Worm (Caenorhabditis elegans) whole organism, L1 larva: ENCODE results near the gene syx-18.

ENCODE experiments used
- C04F5.9 ChIP-seq: sonication (generic microtip); optimal IDR thresholded peaks from 2 replicates; lab custom pipeline; 2016; ENCODE audit warnings: missing genetic modification characterization, missing compliant biosample characterization
- F16B12.6 ChIP-seq: fragments of 150-350 bp; optimal IDR thresholded peaks from 2 replicates; lab custom pipeline; 2014; ENCODE audit warnings: missing biosample characterization, missing genetic modification characterization
- Y116A8C.19 ChIP-seq: sonication (generic microtip); optimal IDR thresholded peaks from 2 replicates; lab custom pipeline; 2016; ENCODE audit warnings: missing compliant biosample characterization, missing genetic modification characterization, borderline replicate concordance
- aha-1 ChIP-seq: fragments of 150-350 bp; optimal IDR thresholded peaks from 2 replicates; lab custom pipeline; 2014; ENCODE audit warnings: missing biosample characterization, missing genetic modification characterization
- alr-1 ChIP-seq: fragments of 200-800 bp; sonication (Bioruptor generic); optimal IDR thresholded peaks from 2 replicates; lab custom pipeline; 2018; ENCODE audit warnings: borderline replicate concordance, mild to moderate bottlenecking, missing genetic modification characterization, missing compliant biosample characterization
- ceh-63 ChIP-seq: fragments of 200-800 bp; sonication (Bioruptor generic); optimal IDR thresholded peaks from 2 replicates; lab custom pipeline; 2018; ENCODE audit warnings: mild to moderate bottlenecking, missing genetic modification characterization, missing compliant biosample characterization
- ceh-8 ChIP-seq: fragments of 200-800 bp; sonication (Bioruptor generic); optimal IDR thresholded peaks from 2 replicates; lab custom pipeline; 2018; ENCODE audit warnings: mild to moderate bottlenecking, missing genetic modification characterization, moderate library complexity, missing compliant biosample characterization
- ceh-82 ChIP-seq, 3 experiments: fragments of 150-350 bp in 1 of 3; sonication (generic microtip) in 2 of 3; optimal IDR thresholded peaks; 2 replicates each; lab custom pipeline; 2014 to 2017; ENCODE audit warnings: missing biosample characterization in 3 of 3, missing genetic modification characterization in 3 of 3
- ceh-88 ChIP-seq: fragments of 200-800 bp; sonication (Bioruptor generic); IDR thresholded peaks from 2 replicates; pipeline ENCODE4 v1.3.6; 2022; ENCODE audit warnings: missing genetic modification characterization, missing compliant biosample characterization
- ceh-90 ChIP-seq: sonication (generic microtip); optimal IDR thresholded peaks from 2 replicates; lab custom pipeline; 2016; ENCODE audit warnings: missing genetic modification characterization, missing compliant biosample characterization
- efl-3 ChIP-seq: fragments of 200-800 bp; sonication (Bioruptor generic); optimal IDR thresholded peaks from 2 replicates; lab custom pipeline; 2018; ENCODE audit warnings: mild to moderate bottlenecking, missing genetic modification characterization, missing compliant biosample characterization
- egl-13 ChIP-seq: sonication (generic microtip); optimal IDR thresholded peaks from 2 replicates; lab custom pipeline; 2016; ENCODE audit warnings: missing genotype, missing genetic modification reagents, missing genetic modification characterization, missing compliant biosample characterization
- egl-27 ChIP-seq, 2 experiments: fragments of 150-350 bp in 1 of 2; sonication (generic microtip); optimal IDR thresholded peaks; 3 replicates each; lab custom pipeline; 2017 to 2018; ENCODE audit warnings: missing biosample characterization in 2 of 2, missing genetic modification characterization in 2 of 2, missing genetic modification reagents in 2 of 2
- fkh-10 ChIP-seq: sonication (generic microtip); optimal IDR thresholded peaks from 2 replicates; lab custom pipeline; 2017; ENCODE audit warnings: missing biosample characterization, missing genetic modification reagents, missing genetic modification characterization
- fkh-4 ChIP-seq: sonication (generic microtip); optimal IDR thresholded peaks from 2 replicates; lab custom pipeline; 2016; ENCODE audit warnings: missing compliant biosample characterization, missing genetic modification characterization, borderline replicate concordance
- fkh-8 ChIP-seq: sonication (generic microtip); optimal IDR thresholded peaks from 2 replicates; lab custom pipeline; 2016; ENCODE audit warnings: mild to moderate bottlenecking, missing genetic modification characterization, missing compliant biosample characterization
- grh-1 ChIP-seq: fragments of 200-800 bp; sonication (Bioruptor generic); IDR thresholded peaks from 2 replicates; pipeline ENCODE4 v1.3.6; 2022; ENCODE audit warnings: missing genetic modification reagents, missing genetic modification characterization, missing compliant biosample characterization
- hlh-17 ChIP-seq: fragments of 200-800 bp; sonication (Bioruptor generic); optimal IDR thresholded peaks from 2 replicates; lab custom pipeline; 2018; ENCODE audit warnings: missing genetic modification characterization, mild to moderate bottlenecking, missing compliant biosample characterization, moderate library complexity, borderline replicate concordance
- hlh-4 ChIP-seq: sonication (generic microtip); optimal IDR thresholded peaks from 2 replicates; lab custom pipeline; 2016; ENCODE audit warnings: mild to moderate bottlenecking, missing genetic modification characterization, missing compliant biosample characterization
- hpl-2 ChIP-seq: fragments of 150-350 bp; optimal IDR thresholded peaks from 2 replicates; lab custom pipeline; 2014; ENCODE audit warnings: missing biosample characterization, missing genetic modification reagents, missing genetic modification characterization
- irx-1 ChIP-seq: sonication (generic microtip); optimal IDR thresholded peaks from 2 replicates; lab custom pipeline; 2016; ENCODE audit warnings: missing genetic modification characterization, missing compliant biosample characterization
- isw-1 ChIP-seq: fragments of 200-800 bp; sonication (Bioruptor generic); IDR thresholded peaks from 2 replicates; pipeline ENCODE4 v1.3.6; 2022; ENCODE audit warnings: missing genetic modification characterization, missing compliant biosample characterization
- lin-13 ChIP-seq: fragments of 150-350 bp; optimal IDR thresholded peaks from 2 replicates; lab custom pipeline; 2014; ENCODE audit warnings: missing biosample characterization, missing genetic modification reagents, missing genetic modification characterization
- lin-15B ChIP-seq: fragments of 150-350 bp; sonication (generic microtip); optimal IDR thresholded peaks from 3 replicates; lab custom pipeline; 2014; ENCODE audit warnings: missing biosample characterization, missing genetic modification characterization
- lin-35 ChIP-seq, 2 experiments: fragments of 150-350 bp; optimal IDR thresholded peaks; 2 replicates each; lab custom pipeline; 2014; ENCODE audit warnings: missing biosample characterization in 2 of 2, missing genetic modification characterization in 2 of 2, missing genetic modification reagents in 2 of 2
- lsy-2 ChIP-seq, 2 experiments: fragments of 150-350 bp; optimal IDR thresholded peaks; 2 replicates each; lab custom pipeline; 2014; ENCODE audit warnings: missing biosample characterization in 2 of 2, missing genetic modification characterization in 2 of 2
- mab-9 ChIP-seq: fragments of 200-800 bp; sonication (Bioruptor generic); IDR thresholded peaks from 2 replicates; pipeline ENCODE4 v1.3.6; 2022; ENCODE audit warnings: missing genetic modification reagents, missing genetic modification characterization, missing compliant biosample characterization
- mep-1 ChIP-seq: fragments of 150-350 bp; optimal IDR thresholded peaks from 2 replicates; lab custom pipeline; 2014; ENCODE audit warnings: missing biosample characterization, missing genetic modification characterization
- nhr-19 ChIP-seq: fragments of 200-800 bp; sonication (Bioruptor generic); conservative IDR thresholded peaks from 2 replicates; pipeline ENCODE4 v1.3.6; 2022; ENCODE audit warnings: missing genetic modification characterization, missing compliant biosample characterization
- nhr-20 ChIP-seq: sonication (generic microtip); optimal IDR thresholded peaks from 2 replicates; lab custom pipeline; 2016; ENCODE audit warnings: mild to moderate bottlenecking, missing genetic modification characterization, missing compliant biosample characterization
- nhr-47 ChIP-seq: sonication (generic microtip); optimal IDR thresholded peaks from 2 replicates; lab custom pipeline; 2016; ENCODE audit warnings: mild to moderate bottlenecking, missing genetic modification characterization, moderate library complexity, missing compliant biosample characterization
- nhr-71 ChIP-seq: sonication (generic microtip); optimal IDR thresholded peaks from 2 replicates; lab custom pipeline; 2016; ENCODE audit warnings: mild to moderate bottlenecking, missing genetic modification characterization, moderate library complexity, missing compliant biosample characterization
- nhr-84 ChIP-seq: sonication (generic microtip); optimal IDR thresholded peaks from 2 replicates; lab custom pipeline; 2017; ENCODE audit warnings: missing biosample characterization, missing genetic modification characterization
- nhr-85 ChIP-seq: sonication (generic microtip); peaks from one replicate; lab custom pipeline; 2016; ENCODE audit warnings: missing genetic modification characterization, inconsistent platforms, missing compliant biosample characterization
- nhr-90 ChIP-seq: sonication (generic microtip); optimal IDR thresholded peaks from 2 replicates; lab custom pipeline; 2016; ENCODE audit warnings: mild to moderate bottlenecking, missing genetic modification characterization, missing compliant biosample characterization; ENCODE audit not compliant: poor library complexity
- pax-3 ChIP-seq: fragments of 200-800 bp; sonication (Bioruptor generic); optimal IDR thresholded peaks from 2 replicates; lab custom pipeline; 2018; ENCODE audit warnings: mild to moderate bottlenecking, missing genetic modification characterization, moderate library complexity, missing compliant biosample characterization
- rnt-1 ChIP-seq: sonication (generic microtip); optimal IDR thresholded peaks from 2 replicates; lab custom pipeline; 2016; ENCODE audit warnings: mild to moderate bottlenecking, missing genetic modification characterization, moderate library complexity, missing compliant biosample characterization
- snpc-4 ChIP-seq: fragments of 150-350 bp; optimal IDR thresholded peaks from 2 replicates; lab custom pipeline; 2014; ENCODE audit warnings: missing biosample characterization, missing genetic modification characterization
- sox-4 ChIP-seq: sonication (generic microtip); optimal IDR thresholded peaks from 2 replicates; lab custom pipeline; 2016; ENCODE audit warnings: missing genetic modification characterization, missing compliant biosample characterization
- sptf-1 ChIP-seq: fragments of 150-350 bp; optimal IDR thresholded peaks from 2 replicates; lab custom pipeline; 2014; ENCODE audit warnings: missing biosample characterization, missing genetic modification characterization
- sup-37 ChIP-seq: fragments of 200-800 bp; sonication (Bioruptor generic); optimal IDR thresholded peaks from 2 replicates; lab custom pipeline; 2018; ENCODE audit warnings: mild to moderate bottlenecking, missing genetic modification characterization, missing compliant biosample characterization
- swsn-7 ChIP-seq: sonication (generic microtip); optimal IDR thresholded peaks from 2 replicates; lab custom pipeline; 2016; ENCODE audit warnings: missing genetic modification characterization, missing compliant biosample characterization
- tbx-2 ChIP-seq: sonication (generic microtip); optimal IDR thresholded peaks from 2 replicates; lab custom pipeline; 2016; ENCODE audit warnings: missing genetic modification characterization, missing compliant biosample characterization
- tlp-1 ChIP-seq: fragments of 150-350 bp; optimal IDR thresholded peaks from 2 replicates; lab custom pipeline; 2014; ENCODE audit warnings: missing biosample characterization, missing genetic modification characterization
- unc-30 ChIP-seq: sonication (generic microtip); optimal IDR thresholded peaks from 2 replicates; lab custom pipeline; 2017; ENCODE audit warnings: missing biosample characterization, missing genetic modification characterization
- unc-62 ChIP-seq: fragments of 150-350 bp; optimal IDR thresholded peaks from 2 replicates; lab custom pipeline; 2014; ENCODE audit warnings: missing biosample characterization, missing genetic modification reagents, missing genetic modification characterization
- unc-86 ChIP-seq: sonication (generic microtip); optimal IDR thresholded peaks from 2 replicates; lab custom pipeline; 2016; ENCODE audit warnings: missing genetic modification characterization, missing compliant biosample characterization
- unc-98 ChIP-seq: fragments of 200-800 bp; sonication (Bioruptor generic); IDR thresholded peaks from 2 replicates; pipeline ENCODE4 v1.3.6; 2022; ENCODE audit warnings: missing genetic modification characterization, missing compliant biosample characterization
- vab-15 ChIP-seq: sonication (generic microtip); optimal IDR thresholded peaks from 2 replicates; lab custom pipeline; 2017; ENCODE audit warnings: missing genotype, mild to moderate bottlenecking, missing genetic modification characterization, missing compliant biosample characterization
- xbp-1 ChIP-seq: sonication (generic microtip); optimal IDR thresholded peaks from 2 replicates; lab custom pipeline; 2016; ENCODE audit warnings: missing genetic modification characterization, missing compliant biosample characterization
- zip-4 ChIP-seq: fragments of 200-800 bp; sonication (Bioruptor generic); optimal IDR thresholded peaks from 2 replicates; lab custom pipeline; 2018; ENCODE audit warnings: mild to moderate bottlenecking, missing genetic modification characterization, moderate library complexity, missing compliant biosample characterization
- ztf-11 ChIP-seq, 2 experiments: sonication (generic microtip); optimal IDR thresholded peaks; 2 replicates each; lab custom pipeline; 2016 to 2017; ENCODE audit warnings: missing genetic modification characterization in 2 of 2, missing biosample characterization in 1 of 2, missing compliant biosample characterization in 1 of 2
- ztf-4 ChIP-seq: fragments of 150-350 bp; optimal IDR thresholded peaks from 2 replicates; lab custom pipeline; 2014; ENCODE audit warnings: missing biosample characterization, missing genetic modification characterization

Gene syx-18

DNA sequence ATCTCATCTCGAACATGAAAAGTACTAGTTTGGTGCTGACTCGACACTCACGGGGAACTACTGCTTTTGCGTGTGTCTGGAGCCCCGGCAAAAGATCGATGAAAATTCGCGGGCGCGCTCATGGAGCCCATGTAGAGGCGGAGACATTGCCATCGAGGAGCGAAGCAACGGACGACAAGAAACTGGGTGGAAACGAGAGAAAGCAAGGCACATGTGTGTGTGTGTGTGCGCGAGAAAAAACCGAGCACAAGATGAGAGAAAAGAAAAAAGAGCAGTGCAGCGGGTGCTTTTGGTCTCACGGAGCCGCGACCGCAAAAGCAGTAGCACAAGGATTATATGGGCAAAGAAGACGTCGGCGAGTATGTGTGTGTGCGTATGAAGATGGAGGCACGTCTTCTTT lies 3.5 kb upstream of the syx-18 start:
- TF ChIP-seq xbp-1 (tag; lab: Kevin White, UChicago) (peak; percentile 35), isw-1 (GFP tag; lab: Robert Waterston, UW) (peak; percentile 36), lin-15B (tag; lab: Kevin White, UChicago) (no peak), snpc-4 (tag; lab: Kevin White, UChicago) (peak; percentile 46), grh-1 (GFP tag; lab: Robert Waterston, UW) (no peak), lin-35 (GFP tag; optimal IDR thresholded peaks at IDR 0.05; lab: Kevin White, UChicago) (peak in 1 of 2 experiments; percentile 35), efl-3 (GFP tag; lab: Kevin White, UChicago) (no peak), swsn-7 (peak; percentile 35), nhr-19 (GFP tag; lab: Robert Waterston, UW) (peak; percentile 26), fkh-4 (no peak), rnt-1 (peak; percentile 26), nhr-47 (tag; lab: Kevin White, UChicago) (peak; percentile 63), fkh-10 (peak; percentile 72), nhr-71 (peak; percentile 41), F16B12.6 (tag; lab: Kevin White, UChicago) (no peak), ztf-11 (tag; optimal IDR thresholded peaks at IDR 0.05; lab: Kevin White, UChicago) (peak in 1 of 2 experiments; percentile 25), fkh-8 (peak; percentile 82), nhr-20 (peak; percentile 8), sox-4 (tag; lab: Kevin White, UChicago) (no peak), unc-86 (peak; percentile 57), lsy-2 (tag; optimal IDR thresholded peaks at IDR 0.05; lab: Kevin White, UChicago) (peak in 1 of 2 experiments; percentile 51), C04F5.9 (tag; lab: Kevin White, UChicago) (no peak), zip-4 (GFP tag; lab: Kevin White, UChicago) (no peak), nhr-85 (no peak), ceh-63 (GFP tag; lab: Kevin White, UChicago) (no peak), tlp-1 (tag; lab: Kevin White, UChicago) (no peak), ceh-82 (tag; optimal IDR thresholded peaks at IDR 0.05; lab: Kevin White, UChicago) (peak; percentile 72 to 99 (median 91)), alr-1 (no peak), mab-9 (GFP tag; lab: Robert Waterston, UW) (no peak), ceh-8 (no peak), sptf-1 (tag; lab: Kevin White, UChicago) (no peak), ceh-90 (tag; lab: Kevin White, UChicago) (no peak), ceh-88 (GFP tag; lab: Robert Waterston, UW) (no peak), hpl-2 (GFP tag; lab: Kevin White, UChicago) (no peak), nhr-90 (tag; lab: Kevin White, UChicago) (no peak), mep-1 (tag; lab: Kevin White, UChicago) (peak; percentile 23), unc-30 (tag; lab: Kevin White, UChicago) (no peak), vab-15 (tag; lab: Kevin White, UChicago) (no peak), hlh-17 (GFP tag; lab: Kevin White, UChicago) (no peak), ztf-4 (no peak), egl-13 (peak; percentile 58), hlh-4 (tag; lab: Kevin White, UChicago) (no peak), aha-1 (tag; lab: Kevin White, UChicago) (no peak), nhr-84 (tag; lab: Kevin White, UChicago) (no peak), pax-3 (tag; lab: Kevin White, UChicago) (peak; percentile 22), lin-13 (no peak), sup-37 (GFP tag; lab: Kevin White, UChicago) (no peak), unc-98 (GFP tag; lab: Robert Waterston, UW) (no peak), unc-62 (no peak), egl-27 (tag; optimal IDR thresholded peaks at IDR 0.05; lab: Kevin White, UChicago) (no peak), irx-1 (no peak), Y116A8C.19 (tag; lab: Kevin White, UChicago) (no peak), tbx-2 (peak; percentile 53)
